Fruit fly (Drosophila melanogaster) S2 (cell line): ENCODE measurements around the gene BCAS2.
"Not testable (repeated sequence)": the region's sequence is repeated elsewhere in the genome, so short reads cannot be mapped to it uniquely, and the experiment has no call there.

ENCODE experiments used
- CG8478 ChIP-seq: fragments of >200 bp; optimal IDR thresholded peaks from 2 replicates; lab custom pipeline; 2018
- CTCF ChIP-seq, 2 experiments: fragments of >200 bp; optimal IDR thresholded peaks; 2 replicates each; lab custom pipeline; 2018

DNA sequence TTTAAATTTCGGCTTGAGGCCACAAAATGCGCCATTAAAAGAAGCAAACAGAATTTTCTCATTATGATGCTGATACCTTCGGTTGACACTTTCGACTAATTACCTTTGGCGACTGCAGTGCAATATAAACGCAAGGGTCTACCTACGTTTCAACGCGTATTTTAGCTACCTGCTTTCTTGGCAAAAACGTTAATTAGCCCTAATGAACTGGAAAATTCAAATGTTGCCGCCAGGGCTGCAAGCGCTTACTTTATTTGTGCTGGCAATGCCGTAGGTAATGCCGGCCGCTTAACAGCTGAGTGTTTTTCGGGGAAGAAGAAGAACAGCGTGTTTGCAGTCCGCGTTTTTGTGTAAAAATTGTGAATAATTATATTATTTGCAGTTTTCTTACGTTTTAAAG, 38.3 kb upstream of the BCAS2 start, which contains the start of gene CG31253:
- not testable (repeated sequence) for TF ChIP-seq CTCF (optimal IDR thresholded peaks at IDR 0.05; lab: Kevin White, UChicago); CG8478 (lab: Kevin White, UChicago)
